Worm (Caenorhabditis elegans) whole organism, young adult: ENCODE results near the gene F55A11.6.

Experiments
- D2030.7 ChIP-seq: fragments of 200-800 bp; sonication (Bioruptor generic); IDR thresholded peaks from 2 replicates; pipeline ENCODE4 v1.3.6; 2022; ENCODE audit warnings: missing genetic modification reagents, missing genetic modification characterization, missing compliant biosample characterization
- F22D6.2 ChIP-seq: sonication (generic microtip); optimal IDR thresholded peaks from 2 replicates; lab custom pipeline; 2016; ENCODE audit warnings: mild to moderate bottlenecking, missing genetic modification characterization, missing compliant biosample characterization
- F33H1.4 ChIP-seq: fragments of 200-800 bp; sonication (Bioruptor generic); IDR thresholded peaks from 2 replicates; pipeline ENCODE4 v1.3.6; 2022; ENCODE audit warnings: missing genetic modification reagents, missing genetic modification characterization, missing compliant biosample characterization
- F55B11.4 ChIP-seq: sonication (generic microtip); optimal IDR thresholded peaks from 2 replicates; lab custom pipeline; 2016; ENCODE audit warnings: missing compliant biosample characterization, missing genetic modification characterization, borderline replicate concordance; ENCODE audit not compliant: insufficient read depth
- aptf-2 ChIP-seq: fragments of 200-800 bp; sonication (Bioruptor generic); conservative IDR thresholded peaks from 2 replicates; pipeline ENCODE4 v1.3.6; 2022; ENCODE audit warnings: missing genetic modification reagents, missing genetic modification characterization, missing compliant biosample characterization
- aptf-3 ChIP-seq: fragments of 200-800 bp; sonication (Bioruptor generic); IDR thresholded peaks from 2 replicates; pipeline ENCODE4 v1.3.6; 2022; ENCODE audit warnings: missing genetic modification characterization, missing compliant biosample characterization
- ceh-40 ChIP-seq: fragments of 200-800 bp; sonication (Bioruptor generic); IDR thresholded peaks from 2 replicates; pipeline ENCODE4 v1.3.6; 2022; ENCODE audit warnings: missing genetic modification characterization, missing compliant biosample characterization
- ceh-58 ChIP-seq: fragments of 200-800 bp; sonication (Bioruptor generic); IDR thresholded peaks from 2 replicates; pipeline ENCODE4 v1.3.6; 2022; ENCODE audit warnings: missing genetic modification characterization, missing compliant biosample characterization
- dpl-1 ChIP-seq: fragments of 150-350 bp; optimal IDR thresholded peaks from 2 replicates; lab custom pipeline; 2014; ENCODE audit warnings: missing biosample characterization, missing genetic modification reagents, missing genetic modification characterization
- efl-1 ChIP-seq: fragments of 150-350 bp; optimal IDR thresholded peaks from 2 replicates; lab custom pipeline; 2014; ENCODE audit warnings: missing biosample characterization, missing genetic modification reagents, missing genetic modification characterization
- egl-44 ChIP-seq: fragments of 200-800 bp; sonication (Bioruptor generic); IDR thresholded peaks from 2 replicates; pipeline ENCODE4 v1.3.6; 2022; ENCODE audit warnings: missing genetic modification reagents, missing genetic modification characterization, missing compliant biosample characterization
- ekl-4 ChIP-seq: fragments of 200-800 bp; sonication (Bioruptor generic); IDR thresholded peaks from 2 replicates; pipeline ENCODE4 v1.3.6; 2022; ENCODE audit warnings: missing genetic modification reagents, missing genetic modification characterization, missing compliant biosample characterization
- hlh-12 ChIP-seq: sonication (generic microtip); optimal IDR thresholded peaks from 2 replicates; lab custom pipeline; 2016; ENCODE audit warnings: missing genetic modification characterization, missing compliant biosample characterization
- hsf-1 ChIP-seq: fragments of 200-800 bp; sonication (Bioruptor generic); IDR thresholded peaks from 2 replicates; pipeline ENCODE4 v1.3.6; 2022; ENCODE audit warnings: missing genetic modification reagents, missing genetic modification characterization, missing compliant biosample characterization
- lag-1 ChIP-seq: fragments of 200-800 bp; sonication (Bioruptor generic); IDR thresholded peaks from 2 replicates; pipeline ENCODE4 v1.3.6; 2022; ENCODE audit warnings: missing genetic modification reagents, missing genetic modification characterization, missing compliant biosample characterization
- lin-35 ChIP-seq, 3 experiments: fragments of 150-350 bp in 2 of 3; sonication (generic microtip) in 1 of 3; optimal IDR thresholded peaks; 2 replicates each; lab custom pipeline; 2014 to 2018; ENCODE audit warnings: missing biosample characterization in 3 of 3, missing genetic modification characterization in 3 of 3, missing genetic modification reagents in 3 of 3
- lin-54 ChIP-seq: fragments of 200-800 bp; sonication (Bioruptor generic); optimal IDR thresholded peaks from 2 replicates; lab custom pipeline; 2018; ENCODE audit warnings: mild to moderate bottlenecking, missing genetic modification characterization, missing compliant biosample characterization
- lsl-1 ChIP-seq: fragments of 200-800 bp; sonication (Bioruptor generic); optimal IDR thresholded peaks from 2 replicates; lab custom pipeline; 2018; ENCODE audit warnings: mild to moderate bottlenecking, missing genetic modification characterization, moderate library complexity, missing compliant biosample characterization
- madf-3 ChIP-seq: fragments of 200-800 bp; sonication (Bioruptor generic); IDR thresholded peaks from 2 replicates; pipeline ENCODE4 v1.3.6; 2022; ENCODE audit warnings: missing genetic modification reagents, missing genetic modification characterization, missing compliant biosample characterization
- madf-6 ChIP-seq: fragments of 200-800 bp; sonication (Bioruptor generic); IDR thresholded peaks from 2 replicates; pipeline ENCODE4 v1.3.6; 2022; ENCODE audit warnings: missing genetic modification reagents, missing genetic modification characterization, missing compliant biosample characterization
- mcd-1 ChIP-seq: fragments of 200-800 bp; sonication (Bioruptor generic); IDR thresholded peaks from 2 replicates; pipeline ENCODE4 v1.3.6; 2022; ENCODE audit warnings: missing genetic modification reagents, missing genetic modification characterization, missing compliant biosample characterization
- mes-4 ChIP-seq: sonication (generic microtip); optimal IDR thresholded peaks from 2 replicates; lab custom pipeline; 2016; ENCODE audit warnings: missing genotype, missing genetic modification characterization, missing compliant biosample characterization
- mxl-1 ChIP-seq: sonication (generic microtip); optimal IDR thresholded peaks from 2 replicates; lab custom pipeline; 2016; ENCODE audit warnings: missing genetic modification characterization, missing compliant biosample characterization
- nhr-120 ChIP-seq: fragments of 200-800 bp; sonication (Bioruptor generic); IDR thresholded peaks from 2 replicates; pipeline ENCODE4 v1.3.6; 2022; ENCODE audit warnings: missing genetic modification characterization, missing compliant biosample characterization
- nhr-80 ChIP-seq: sonication (generic microtip); optimal IDR thresholded peaks from 2 replicates; lab custom pipeline; 2016; ENCODE audit warnings: missing genetic modification characterization, missing compliant biosample characterization
- rec-8 ChIP-seq, 2 experiments: sonication (generic microtip); optimal IDR thresholded peaks; 2 replicates each; lab custom pipeline; 2016; ENCODE audit warnings: mild to moderate bottlenecking in 2 of 2, missing genetic modification characterization in 2 of 2, missing genetic modification reagents in 2 of 2, missing genotype in 2 of 2, missing biosample characterization in 1 of 2, missing compliant biosample characterization in 1 of 2, moderate library complexity in 1 of 2
- repo-1 ChIP-seq: sonication (generic microtip); optimal IDR thresholded peaks from 2 replicates; lab custom pipeline; 2017; ENCODE audit warnings: mild to moderate bottlenecking, missing genetic modification characterization, missing compliant biosample characterization
- sdz-38 ChIP-seq: sonication (generic microtip); optimal IDR thresholded peaks from 2 replicates; lab custom pipeline; 2016; ENCODE audit warnings: missing genotype, missing genetic modification characterization, missing compliant biosample characterization
- snpc-3.4 ChIP-seq: sonication (generic microtip); optimal IDR thresholded peaks from 2 replicates; lab custom pipeline; 2017; ENCODE audit warnings: missing genetic modification characterization, mild to moderate bottlenecking, missing compliant biosample characterization, antibody characterized with exemption, moderate library complexity, missing genotype, missing genetic modification reagents
- sptf-2 ChIP-seq: fragments of 200-800 bp; sonication (Bioruptor generic); optimal IDR thresholded peaks from 2 replicates; lab custom pipeline; 2018; ENCODE audit warnings: mild to moderate bottlenecking, missing genetic modification characterization, missing compliant biosample characterization
- xnd-1 ChIP-seq: sonication (generic microtip); optimal IDR thresholded peaks from 2 replicates; lab custom pipeline; 2016; ENCODE audit warnings: missing genotype, missing genetic modification reagents, missing genetic modification characterization, missing compliant biosample characterization
- ztf-18 ChIP-seq: sonication (generic microtip); optimal IDR thresholded peaks from 2 replicates; lab custom pipeline; 2016; ENCODE audit warnings: missing genotype, mild to moderate bottlenecking, missing genetic modification characterization, missing compliant biosample characterization
- ztf-25 ChIP-seq: fragments of 200-800 bp; sonication (Bioruptor generic); IDR thresholded peaks from 2 replicates; pipeline ENCODE4 v1.3.6; 2022; ENCODE audit warnings: missing genetic modification reagents, missing genetic modification characterization, missing compliant biosample characterization

F55A11.6 gene

ce11 chrV:11733460-11733859, 43.2 kb upstream of the F55A11.6 start, which contains the start of gene npp-22:
Gene npp-22 (minus strand): TSS chrV:11733472.
- TF ChIP-seq snpc-3.4 (tag; lab: Kevin White, UChicago): peak; percentile 14
- peak; percentile 74; the same call in 1 of the 2 replicates for TF ChIP-seq madf-6 (GFP tag; lab: Robert Waterston, UW)
- TF ChIP-seq madf-3 (GFP tag; lab: Robert Waterston, UW): 0 out of 2 replicates have a peak, but pooled peaks have one; percentile 47
- 0 out of 2 replicates have a peak, but pooled peaks have one; percentile 46 for TF ChIP-seq aptf-2 (GFP tag; lab: Robert Waterston, UW)
- TF ChIP-seq nhr-80 (tag; lab: Kevin White, UChicago): no peak
- TF ChIP-seq repo-1 (tag; lab: Kevin White, UChicago): no peak
- TF ChIP-seq aptf-3 (GFP tag; lab: Robert Waterston, UW): no peak
- TF ChIP-seq D2030.7 (GFP tag; lab: Robert Waterston, UW): 0 out of 2 replicates have a peak, but pooled peaks have one; percentile 22
- TF ChIP-seq lin-54 (GFP tag; lab: Kevin White, UChicago): peak; percentile 90
- TF ChIP-seq lsl-1: peak; percentile 40
- peak; percentile 85 for TF ChIP-seq dpl-1 (GFP tag; lab: Kevin White, UChicago)
- TF ChIP-seq mcd-1 (GFP tag; lab: Robert Waterston, UW): peak; percentile 89
- TF ChIP-seq efl-1 (GFP tag; lab: Kevin White, UChicago): peak; percentile 89
- no peak for TF ChIP-seq nhr-120 (GFP tag; lab: Robert Waterston, UW)
- peak in 1 of 3 experiments; percentile 61 for TF ChIP-seq lin-35 (GFP tag; optimal IDR thresholded peaks at IDR 0.05; lab: Kevin White, UChicago)

ce11 chrV:11736896-11737295, 39.7 kb upstream of the F55A11.6 start, which contains the start of gene spe-42:
Gene spe-42 (minus strand): TSS chrV:11736996.
- TF ChIP-seq sdz-38 (tag; lab: Kevin White, UChicago) (no peak), aptf-3 (GFP tag; lab: Robert Waterston, UW) (no peak)

ce11 chrV:11737333-11737732, 39.3 kb upstream of the F55A11.6 start:
- no peak for TF ChIP-seq ceh-40
- TF ChIP-seq madf-6 (GFP tag; lab: Robert Waterston, UW): no peak
- no peak for TF ChIP-seq lag-1 (GFP tag; lab: Robert Waterston, UW)
- no peak for TF ChIP-seq sptf-2 (GFP tag; lab: Kevin White, UChicago)
- no peak for TF ChIP-seq F33H1.4 (GFP tag; lab: Robert Waterston, UW)
- no peak for TF ChIP-seq F55B11.4 (tag; lab: Kevin White, UChicago)
- TF ChIP-seq mxl-1 (tag; lab: Kevin White, UChicago): no peak

- TF ChIP-seq ztf-25: no peak
- TF ChIP-seq F33H1.4 (GFP tag; lab: Robert Waterston, UW): no peak
- no peak for TF ChIP-seq rec-8 (tag; optimal IDR thresholded peaks at IDR 0.05; lab: Kevin White, UChicago)
- TF ChIP-seq ekl-4: no peak
- no peak for TF ChIP-seq sptf-2 (GFP tag; lab: Kevin White, UChicago)
- no peak for TF ChIP-seq xnd-1 (tag; lab: Kevin White, UChicago)
- TF ChIP-seq ceh-58 (GFP tag; lab: Robert Waterston, UW): no peak
- no peak for TF ChIP-seq mes-4
- no peak for TF ChIP-seq F22D6.2 (tag; lab: Kevin White, UChicago)
Observed at ce11 chrV:11739820-11740219, 36.8 kb upstream of the F55A11.6 start, which contains the start of gene T04F3.1. Gene T04F3.1 (plus strand): TSS chrV:11740065.

- TF ChIP-seq efl-1 (GFP tag; lab: Kevin White, UChicago): no peak
- TF ChIP-seq hsf-1: no peak
- TF ChIP-seq ztf-18: no peak
- TF ChIP-seq hlh-12 (tag; lab: Kevin White, UChicago): no peak
- no peak for TF ChIP-seq egl-44 (GFP tag; lab: Robert Waterston, UW)
- TF ChIP-seq ceh-40: no peak
- no peak for TF ChIP-seq repo-1 (tag; lab: Kevin White, UChicago)
Observed at ce11 chrV:11741078-11741477, 35.6 kb upstream of the F55A11.6 start.
